Fruit fly (Drosophila melanogaster): ENCODE results near the gene CG42724.

DNA sequence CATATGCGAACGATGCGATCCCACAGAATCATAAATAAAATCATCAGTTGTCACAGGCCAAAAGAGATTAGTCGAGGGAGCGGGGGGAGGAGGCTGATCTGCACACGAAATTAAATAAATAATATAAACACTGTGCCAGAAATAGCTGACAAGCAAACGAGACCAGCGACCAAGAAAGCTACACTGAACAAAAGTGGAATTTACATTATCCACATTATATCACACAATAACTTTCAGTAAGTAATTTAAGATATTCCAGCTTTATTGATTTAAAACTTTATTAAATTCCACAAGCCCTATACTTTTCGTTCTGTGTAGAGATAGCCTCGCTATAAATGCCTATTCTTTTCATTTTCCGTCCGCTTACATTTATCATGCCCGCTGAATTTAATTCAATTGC, 36.1 kb upstream of the CG42724 start:
- TF ChIP-seq CG8632 (GFP tag; optimal IDR thresholded peaks at IDR 0.05) (peak; percentile 73), CG1621 (tag; optimal IDR thresholded peaks at IDR 0.05) (peak; percentile 47), CG9139 (GFP tag; optimal IDR thresholded peaks at IDR 0.05) (no peak), salr (GFP tag; optimal IDR thresholded peaks at IDR 0.05) (peak; percentile 16 to 77), Lpt (GFP tag; optimal IDR thresholded peaks at IDR 0.05) (peak; percentile 72), svp (GFP tag) (peak; percentile 84), CG6163 (GFP tag; IDR thresholded peaks at IDR 0.05) (peak; percentile 90), Met (GFP tag; optimal IDR thresholded peaks at IDR 0.05) (peak; percentile 67), OdsH (GFP tag; optimal IDR thresholded peaks at IDR 0.05) (peak; percentile 76), CG16779 (tag; optimal IDR thresholded peaks at IDR 0.05) (peak; percentile 53), Blimp-1 (GFP tag; optimal IDR thresholded peaks at IDR 0.05) (no peak), Ets21C (GFP tag; optimal IDR thresholded peaks at IDR 0.05) (peak; percentile 59)
